Fruit fly (Drosophila melanogaster) whole organism, embryonic: ENCODE results near the gene CG7458.

Experiments
- Atf6 ChIP-seq: fragments of 200-800 bp; sonication (Bioruptor generic); IDR thresholded peaks from 2 replicates; pipeline ENCODE4 v1.3.6; 2022; ENCODE audit warnings: missing biosample characterization, missing genetic modification characterization
- BEAF-32 ChIP-seq: fragments of 200-800 bp; sonication (Bioruptor generic); optimal IDR thresholded peaks from 3 replicates; lab custom pipeline; 2017; ENCODE audit warnings: missing biosample characterization, missing genetic modification characterization, mild to moderate bottlenecking, moderate library complexity, missing genetic modification reagents
- CG10267 ChIP-seq: fragments of 200-800 bp; sonication (Bioruptor generic); optimal IDR thresholded peaks from 2 replicates; lab custom pipeline; 2018; ENCODE audit warnings: missing biosample characterization, mild to moderate bottlenecking, missing genetic modification characterization, moderate library complexity
- CG12104 ChIP-seq: fragments of 200-800 bp; sonication (Bioruptor generic); optimal IDR thresholded peaks from 3 replicates; lab custom pipeline; 2016; ENCODE audit warnings: missing biosample characterization, missing genetic modification characterization
- CG12659 ChIP-seq: fragments of 200-800 bp; sonication (Bioruptor generic); optimal IDR thresholded peaks from 3 replicates; lab custom pipeline; 2017; ENCODE audit warnings: mild to moderate bottlenecking, missing biosample characterization, missing genetic modification reagents, missing genetic modification characterization
- CG12744 ChIP-seq: fragments of 200-800 bp; sonication (Bioruptor generic); optimal IDR thresholded peaks from 2 replicates; lab custom pipeline; 2016; ENCODE audit warnings: missing biosample characterization, missing genetic modification characterization
- CG13287 ChIP-seq: fragments of 200-800 bp; sonication (Bioruptor generic); IDR thresholded peaks from 2 replicates; pipeline ENCODE4 v1.3.6; 2022; ENCODE audit warnings: missing biosample characterization, missing genetic modification characterization; ENCODE audit not compliant: partially characterized antibody
- CG13894 ChIP-seq: fragments of 200-800 bp; sonication (Bioruptor generic); optimal IDR thresholded peaks from 3 replicates; lab custom pipeline; 2018; ENCODE audit warnings: missing biosample characterization, mild to moderate bottlenecking, missing genetic modification characterization, moderate library complexity
- CG14014 ChIP-seq: fragments of 200-800 bp; sonication (Bioruptor generic); IDR thresholded peaks from 2 replicates; pipeline ENCODE4 v1.3.6; 2022; ENCODE audit warnings: missing biosample characterization, missing genetic modification characterization
- CG16813 ChIP-seq: fragments of 200-800 bp; sonication (Bioruptor generic); IDR thresholded peaks from 3 replicates; pipeline ENCODE4 v1.3.6; 2022; ENCODE audit warnings: missing biosample characterization, missing genetic modification characterization; ENCODE audit not compliant: partially characterized antibody
- CG16815 ChIP-seq: fragments of 200-800 bp; sonication (Bioruptor generic); optimal IDR thresholded peaks from 3 replicates; lab custom pipeline; 2017; ENCODE audit warnings: missing biosample characterization, mild to moderate bottlenecking, missing genetic modification characterization
- CG2678 ChIP-seq: fragments of 200-800 bp; sonication (Bioruptor generic); optimal IDR thresholded peaks from 3 replicates; lab custom pipeline; 2019; ENCODE audit warnings: missing biosample characterization, mild to moderate bottlenecking, missing genetic modification characterization, moderate library complexity
- CG31224 ChIP-seq: fragments of 200-800 bp; sonication (Bioruptor generic); IDR thresholded peaks from 2 replicates; pipeline ENCODE4 v1.3.6; 2022; ENCODE audit warnings: missing biosample characterization, missing genetic modification characterization
- CG4854 ChIP-seq: fragments of 200-800 bp; sonication (Bioruptor generic); optimal IDR thresholded peaks from 2 replicates; lab custom pipeline; 2016; ENCODE audit warnings: missing biosample characterization, missing genetic modification characterization, inconsistent platforms
- CG8924 ChIP-seq: fragments of 200-800 bp; optimal IDR thresholded peaks from 3 replicates; lab custom pipeline; 2019; ENCODE audit warnings: missing biosample characterization, mild to moderate bottlenecking, missing genetic modification characterization, moderate library complexity
- CTCF ChIP-seq: fragments of 200-800 bp; sonication (Bioruptor generic); optimal IDR thresholded peaks from 2 replicates; lab custom pipeline; 2017; ENCODE audit warnings: missing biosample characterization, mild to moderate bottlenecking, missing genetic modification characterization, moderate library complexity
- CkIIα-i1 ChIP-seq: fragments of 200-800 bp; sonication (Bioruptor generic); IDR thresholded peaks from 2 replicates; pipeline ENCODE4 v1.3.6; 2022; ENCODE audit warnings: missing biosample characterization, missing genetic modification characterization
- D ChIP-seq, 2 experiments: fragments of 200-800 bp in 1 of 2; fragments of >200 bp in 1 of 2; sonication (Bioruptor generic) in 1 of 2; optimal IDR thresholded peaks; 2 replicates in 1 of 2; 3 replicates in 1 of 2; lab custom pipeline; 2017; ENCODE audit warnings: mild to moderate bottlenecking in 1 of 2, missing biosample characterization in 1 of 2, missing genetic modification characterization in 1 of 2, missing genetic modification reagents in 1 of 2
- Dll ChIP-seq: fragments of 200-800 bp; sonication (Bioruptor generic); IDR thresholded peaks from 4 replicates; pipeline ENCODE4 v1.3.6; 2022; ENCODE audit warnings: missing biosample characterization, missing genetic modification characterization; ENCODE audit not compliant: partially characterized antibody
- E2f1 ChIP-seq: fragments of 200-800 bp; sonication (Bioruptor generic); IDR thresholded peaks from 2 replicates; pipeline ENCODE4 v1.3.6; 2022; ENCODE audit warnings: missing biosample characterization, missing genetic modification characterization
- Hey ChIP-seq: fragments of 200-800 bp; sonication (Bioruptor generic); optimal IDR thresholded peaks from 3 replicates; lab custom pipeline; 2018; ENCODE audit warnings: missing biosample characterization, mild to moderate bottlenecking, missing genetic modification characterization
- Hmr ChIP-seq: fragments of 200-800 bp; sonication (Bioruptor generic); optimal IDR thresholded peaks from 3 replicates; lab custom pipeline; 2017; ENCODE audit warnings: mild to moderate bottlenecking, missing biosample characterization, missing genetic modification reagents, missing genetic modification characterization
- Hr78 ChIP-seq, 2 experiments: fragments of 200-800 bp in 1 of 2; fragments of >200 bp in 1 of 2; sonication (Bioruptor generic) in 1 of 2; optimal IDR thresholded peaks; 2 replicates each; lab custom pipeline; 2017 to 2019; ENCODE audit warnings: missing biosample characterization in 2 of 2, missing genetic modification characterization in 2 of 2, mild to moderate bottlenecking in 1 of 2, moderate library complexity in 1 of 2
- MTF-1 ChIP-seq: fragments of 200-800 bp; sonication (Bioruptor generic); optimal IDR thresholded peaks from 2 replicates; lab custom pipeline; 2018; ENCODE audit warnings: missing biosample characterization, mild to moderate bottlenecking, missing genetic modification characterization, borderline replicate concordance
- TFAM ChIP-seq: fragments of 200-800 bp; sonication (Bioruptor generic); optimal IDR thresholded peaks from 2 replicates; lab custom pipeline; 2017; ENCODE audit warnings: missing biosample characterization, missing genetic modification characterization, inconsistent platforms
- al ChIP-seq: fragments of 200-800 bp; sonication (Bioruptor generic); IDR thresholded peaks from 2 replicates; pipeline ENCODE4 v1.3.6; 2022; ENCODE audit warnings: missing biosample characterization, missing genetic modification characterization
- cas ChIP-seq: fragments of 200-800 bp; sonication (Bioruptor generic); IDR thresholded peaks from 2 replicates; pipeline ENCODE4 v1.3.6; 2022; ENCODE audit warnings: missing biosample characterization, missing genetic modification characterization
- chn ChIP-seq: fragments of 200-800 bp; sonication (Bioruptor generic); optimal IDR thresholded peaks from 2 replicates; lab custom pipeline; 2016; ENCODE audit warnings: missing biosample characterization, missing genetic modification characterization
- crp ChIP-seq, 2 experiments: fragments of 200-800 bp; sonication (Bioruptor generic); optimal IDR thresholded peaks; 2 replicates in 1 of 2; 3 replicates in 1 of 2; lab custom pipeline; 2017; ENCODE audit warnings: missing biosample characterization in 2 of 2, missing genetic modification characterization in 2 of 2, mild to moderate bottlenecking in 1 of 2, moderate library complexity in 1 of 2
- ftz-f1 ChIP-seq: fragments of 200-800 bp; sonication (Bioruptor generic); optimal IDR thresholded peaks from 2 replicates; lab custom pipeline; 2016; ENCODE audit warnings: missing biosample characterization, missing genetic modification characterization
- gcm ChIP-seq: fragments of 200-800 bp; sonication (Bioruptor generic); optimal IDR thresholded peaks from 2 replicates; lab custom pipeline; 2019; ENCODE audit warnings: missing biosample characterization, mild to moderate bottlenecking, missing genetic modification characterization, moderate library complexity
- grn ChIP-seq: fragments of 200-800 bp; sonication (Bioruptor generic); optimal IDR thresholded peaks from 3 replicates; lab custom pipeline; 2017; ENCODE audit warnings: missing biosample characterization, missing genetic modification characterization
- kah ChIP-seq: fragments of 200-800 bp; sonication (Bioruptor generic); optimal IDR thresholded peaks from 2 replicates; lab custom pipeline; 2018; ENCODE audit warnings: missing biosample characterization, mild to moderate bottlenecking, missing genetic modification characterization
- ken ChIP-seq: fragments of 200-800 bp; sonication (Bioruptor generic); IDR thresholded peaks from 3 replicates; pipeline ENCODE4 v1.3.6; 2022; ENCODE audit warnings: missing biosample characterization, missing genetic modification characterization
- lov ChIP-seq, 2 experiments: fragments of 200-800 bp in 1 of 2; fragments of >200 bp in 1 of 2; sonication (Bioruptor generic) in 1 of 2; IDR thresholded peaks in 1 of 2; optimal IDR thresholded peaks in 1 of 2; 2 replicates in 1 of 2; 3 replicates in 1 of 2; pipeline versions ENCODE4 v1.3.6 to Lab custom; 2017 to 2022; ENCODE audit warnings: missing biosample characterization in 1 of 2, missing genetic modification characterization in 1 of 2
- mam ChIP-seq: fragments of 200-800 bp; sonication (Bioruptor generic); optimal IDR thresholded peaks from 3 replicates; lab custom pipeline; 2016; ENCODE audit warnings: missing biosample characterization, missing genetic modification characterization
- mirr ChIP-seq: fragments of 200-800 bp; sonication (Bioruptor generic); optimal IDR thresholded peaks from 3 replicates; lab custom pipeline; 2018; ENCODE audit warnings: missing biosample characterization, mild to moderate bottlenecking, missing genetic modification characterization
- nau ChIP-seq: fragments of 200-800 bp; sonication (Bioruptor generic); optimal IDR thresholded peaks from 3 replicates; lab custom pipeline; 2017; ENCODE audit warnings: missing biosample characterization, mild to moderate bottlenecking, missing genetic modification characterization, missing genetic modification reagents
- onecut ChIP-seq: fragments of 200-800 bp; sonication (Bioruptor generic); IDR thresholded peaks from 2 replicates; pipeline ENCODE4 v1.3.6; 2022; ENCODE audit warnings: missing biosample characterization, missing genetic modification characterization
- pita ChIP-seq: fragments of 200-800 bp; sonication (Bioruptor generic); optimal IDR thresholded peaks from 2 replicates; lab custom pipeline; 2017; ENCODE audit warnings: missing biosample characterization, mild to moderate bottlenecking, missing genetic modification characterization
- sens ChIP-seq: fragments of 200-800 bp; sonication (Bioruptor generic); peaks from one replicate; lab custom pipeline; 2016; ENCODE audit warnings: missing biosample characterization, missing genetic modification characterization
- tap ChIP-seq: fragments of 200-800 bp; optimal IDR thresholded peaks from 3 replicates; lab custom pipeline; 2019; ENCODE audit warnings: missing biosample characterization, mild to moderate bottlenecking, missing genetic modification characterization, moderate library complexity
- unc-4 ChIP-seq: fragments of 200-800 bp; sonication (Bioruptor generic); IDR thresholded peaks from 2 replicates; pipeline ENCODE4 v1.3.6; 2022; ENCODE audit warnings: missing biosample characterization, missing genetic modification characterization; ENCODE audit not compliant: partially characterized antibody
- wdn ChIP-seq: fragments of 200-800 bp; sonication (Bioruptor generic); IDR thresholded peaks from 2 replicates; pipeline ENCODE4 v1.3.6; 2022; ENCODE audit warnings: missing biosample characterization, missing genetic modification characterization
- yki ChIP-seq: fragments of >200 bp; optimal IDR thresholded peaks from 3 replicates; lab custom pipeline; 2018

CG7458 gene

dm6 chr3L:21953028-21954016, 1.6 kb upstream of the CG7458 start (continued):
- TF ChIP-seq lov (optimal IDR thresholded peaks at IDR 0.05; lab: Kevin White, UChicago) = no peak
- TF ChIP-seq lov (GFP tag; IDR thresholded peaks at IDR 0.05; lab: Robert Waterston, UW) = 0 out of 3 replicates have a peak, but pooled peaks have one; percentile 30
- TF ChIP-seq BEAF-32 (GFP tag; lab: Kevin White, UChicago) = peak; percentile 30
- TF ChIP-seq pita = peak; percentile 30
- 0 out of 2 replicates have a peak, but pooled peaks have one; percentile 7 for TF ChIP-seq CG14014 (GFP tag; lab: Robert Waterston, UW)
- TF ChIP-seq grn (GFP tag; lab: Kevin White, UChicago) = peak; percentile 82
- peak; percentile 37 for TF ChIP-seq sens (GFP tag; lab: Kevin White, UChicago)
- TF ChIP-seq Dll (GFP tag; lab: Robert Waterston, UW) = peak; percentile 60
- no peak for TF ChIP-seq CG16813 (GFP tag; lab: Robert Waterston, UW)
- peak; percentile 73 for TF ChIP-seq CG13894 (tag; lab: Kevin White, UChicago)
- peak; percentile 91 for TF ChIP-seq CTCF (GFP tag; lab: Kevin White, UChicago)
- TF ChIP-seq mirr (GFP tag; lab: Kevin White, UChicago) = peak; percentile 37
- peak; percentile 40; the same call in 1 of the 2 replicates for TF ChIP-seq unc-4 (GFP tag; lab: Robert Waterston, UW)
- no peak for TF ChIP-seq ken
- no peak for TF ChIP-seq CG31224 (GFP tag; lab: Robert Waterston, UW)
- TF ChIP-seq nau (GFP tag; lab: Kevin White, UChicago) = no peak
- no peak for TF ChIP-seq Atf6
- TF ChIP-seq Hey (tag; lab: Kevin White, UChicago) = peak; percentile 91
- no peak for TF ChIP-seq CG2678 (tag; lab: Kevin White, UChicago)
- peak; percentile 33; the same call in 1 of the 2 replicates for TF ChIP-seq CG13287 (GFP tag; lab: Robert Waterston, UW)
- TF ChIP-seq crp (GFP tag; optimal IDR thresholded peaks at IDR 0.05; lab: Kevin White, UChicago) = peak in 1 of 2 experiments; percentile 21
- peak in 1 of 2 experiments; percentile 60 for TF ChIP-seq Hr78 (GFP tag; optimal IDR thresholded peaks at IDR 0.05; lab: Kevin White, UChicago)
- no peak for TF ChIP-seq MTF-1 (GFP tag; lab: Kevin White, UChicago)
- peak; percentile 20 for TF ChIP-seq ftz-f1 (GFP tag; lab: Kevin White, UChicago)

- TF ChIP-seq wdn (GFP tag; lab: Robert Waterston, UW) (no peak), onecut (peak; percentile 29; the same call in 1 of the 2 replicates), yki (lab: Kevin White, UChicago) (no peak), Hmr (GFP tag; lab: Kevin White, UChicago) (no peak), D (optimal IDR thresholded peaks at IDR 0.05; lab: Kevin White, UChicago) (no peak), D (GFP tag; optimal IDR thresholded peaks at IDR 0.05; lab: Kevin White, UChicago) (peak; percentile 57), CG16815 (GFP tag; lab: Kevin White, UChicago) (no peak), TFAM (GFP tag; lab: Kevin White, UChicago) (peak; percentile 18), CG12744 (GFP tag; lab: Kevin White, UChicago) (no peak), kah (GFP tag; lab: Kevin White, UChicago) (no peak), gcm (GFP tag; lab: Kevin White, UChicago) (peak; percentile 52), CkIIα-i1 (GFP tag; lab: Robert Waterston, UW) (no peak), cas (GFP tag; lab: Robert Waterston, UW) (no peak), E2f1 (GFP tag; lab: Robert Waterston, UW) (no peak), CG10267 (peak; percentile 36), tap (no peak), CG4854 (GFP tag; lab: Kevin White, UChicago) (no peak), BEAF-32 (GFP tag; lab: Kevin White, UChicago) (no peak), CG12659 (no peak), mam (GFP tag; lab: Kevin White, UChicago) (no peak), CG8924 (tag; lab: Kevin White, UChicago) (peak; percentile 33), CG12104 (GFP tag; lab: Kevin White, UChicago) (peak; percentile 20), al (GFP tag; lab: Robert Waterston, UW) (no peak), chn (GFP tag; lab: Kevin White, UChicago) (no peak)
Measured at dm6 chr3L:21961892-21962518, 7.1 kb downstream of the CG7458 start, which contains the start of gene Chs2. TSS of gene Chs2 (plus strand) at chr3L:21962401.
